Worm (Caenorhabditis elegans): ENCODE results near the gene prx-13.

- TF ChIP-seq dao-5 (tag; optimal IDR thresholded peaks at IDR 0.05) = no peak
- no peak for TF ChIP-seq W03F9.2 (tag; optimal IDR thresholded peaks at IDR 0.05)
- no peak for TF ChIP-seq him-1 (tag; optimal IDR thresholded peaks at IDR 0.05)
Observed at ce11 chrII:7230684-7231083, 21.1 kb downstream of the prx-13 start.
